Worm (Caenorhabditis elegans) whole organism, mixed stage, embryonic: ENCODE results near the gene ceh-57.

Experiments
- M03D4.4 ChIP-seq: sonication (generic microtip); optimal IDR thresholded peaks from 2 replicates; lab custom pipeline; 2017; ENCODE audit warnings: mild to moderate bottlenecking, missing genetic modification characterization, missing compliant biosample characterization
- bed-3 ChIP-seq: fragments of 200-800 bp; sonication (Bioruptor generic); optimal IDR thresholded peaks from 3 replicates; lab custom pipeline; 2018; ENCODE audit warnings: mild to moderate bottlenecking, missing genetic modification characterization, moderate library complexity, missing compliant biosample characterization
- blmp-1 ChIP-seq: fragments of 150-350 bp; optimal IDR thresholded peaks from 2 replicates; lab custom pipeline; 2014; ENCODE audit warnings: missing biosample characterization, missing genetic modification characterization
- ces-1 ChIP-seq: fragments of 150-350 bp; optimal IDR thresholded peaks from 2 replicates; lab custom pipeline; 2014; ENCODE audit warnings: missing biosample characterization, missing genetic modification reagents, missing genetic modification characterization
- cnd-1 ChIP-seq: fragments of 200-800 bp; sonication (Bioruptor generic); optimal IDR thresholded peaks from 2 replicates; lab custom pipeline; 2018; ENCODE audit warnings: mild to moderate bottlenecking, missing genetic modification characterization, missing compliant biosample characterization
- drap-1 ChIP-seq: fragments of 200-800 bp; sonication (Bioruptor generic); optimal IDR thresholded peaks from 3 replicates; lab custom pipeline; 2018; ENCODE audit warnings: mild to moderate bottlenecking, missing genetic modification characterization, missing compliant biosample characterization
- elt-1 ChIP-seq: sonication (generic microtip); optimal IDR thresholded peaks from 2 replicates; lab custom pipeline; 2017; ENCODE audit warnings: missing genetic modification characterization, mild to moderate bottlenecking, missing compliant biosample characterization, antibody characterized with exemption, moderate library complexity, borderline replicate concordance; ENCODE audit not compliant: insufficient read depth
- elt-3 ChIP-seq: fragments of 150-350 bp; optimal IDR thresholded peaks from 2 replicates; lab custom pipeline; 2014; ENCODE audit warnings: missing biosample characterization, missing genetic modification characterization
- flh-1 ChIP-seq: fragments of 200-800 bp; sonication (Bioruptor generic); optimal IDR thresholded peaks from 2 replicates; lab custom pipeline; 2018; ENCODE audit warnings: mild to moderate bottlenecking, missing genetic modification characterization, moderate library complexity, missing compliant biosample characterization
- ham-2 ChIP-seq: fragments of 200-800 bp; sonication (Bioruptor generic); optimal IDR thresholded peaks from 2 replicates; lab custom pipeline; 2018; ENCODE audit warnings: mild to moderate bottlenecking, missing genetic modification characterization, missing compliant biosample characterization
- hlh-1 ChIP-seq: fragments of 150-350 bp; optimal IDR thresholded peaks from 2 replicates; lab custom pipeline; 2014; ENCODE audit warnings: missing biosample characterization, missing genetic modification reagents, missing genetic modification characterization
- lin-13 ChIP-seq: fragments of 150-350 bp; optimal IDR thresholded peaks from 2 replicates; lab custom pipeline; 2014; ENCODE audit warnings: missing biosample characterization, missing genetic modification characterization
- lin-32 ChIP-seq: fragments of 200-800 bp; sonication (Bioruptor generic); optimal IDR thresholded peaks from 2 replicates; lab custom pipeline; 2018; ENCODE audit warnings: mild to moderate bottlenecking, missing genetic modification characterization, missing compliant biosample characterization
- lsy-2 ChIP-seq: fragments of 150-350 bp; optimal IDR thresholded peaks from 2 replicates; lab custom pipeline; 2014; ENCODE audit warnings: missing biosample characterization, missing genetic modification characterization
- nhr-12 ChIP-seq: fragments of 150-350 bp; optimal IDR thresholded peaks from 2 replicates; lab custom pipeline; 2014; ENCODE audit warnings: missing biosample characterization, missing genetic modification characterization
- nhr-237 ChIP-seq: fragments of 150-350 bp; optimal IDR thresholded peaks from 2 replicates; lab custom pipeline; 2014; ENCODE audit warnings: missing biosample characterization, missing genetic modification characterization
- nhr-28 ChIP-seq: fragments of 150-350 bp; optimal IDR thresholded peaks from 2 replicates; lab custom pipeline; 2014; ENCODE audit warnings: missing biosample characterization, missing genetic modification characterization
- nhr-76 ChIP-seq: sonication (generic microtip); optimal IDR thresholded peaks from 2 replicates; lab custom pipeline; 2017; ENCODE audit warnings: missing biosample characterization, missing genetic modification characterization
- pha-4 ChIP-seq: fragments of 150-350 bp; optimal IDR thresholded peaks from 2 replicates; lab custom pipeline; 2018; ENCODE audit warnings: missing biosample characterization, missing genetic modification reagents, missing genetic modification characterization
- sem-2 ChIP-seq: fragments of 200-800 bp; sonication (Bioruptor generic); optimal IDR thresholded peaks from 2 replicates; lab custom pipeline; 2018; ENCODE audit warnings: mild to moderate bottlenecking, missing genetic modification characterization, missing compliant biosample characterization
- snpc-4 ChIP-seq: fragments of 150-350 bp; optimal IDR thresholded peaks from 2 replicates; lab custom pipeline; 2014; ENCODE audit warnings: missing biosample characterization, missing genetic modification characterization
- sptf-1 ChIP-seq: sonication (generic microtip); optimal IDR thresholded peaks from 2 replicates; lab custom pipeline; 2017; ENCODE audit warnings: mild to moderate bottlenecking, missing genetic modification characterization, moderate library complexity, missing compliant biosample characterization
- tbx-8 ChIP-seq: fragments of 200-800 bp; sonication (Bioruptor generic); optimal IDR thresholded peaks from 2 replicates; lab custom pipeline; 2018; ENCODE audit warnings: mild to moderate bottlenecking, missing genetic modification characterization, moderate library complexity, missing compliant biosample characterization
- unc-39 ChIP-seq: fragments of 150-350 bp; optimal IDR thresholded peaks from 2 replicates; lab custom pipeline; 2014; ENCODE audit warnings: missing biosample characterization, missing genetic modification characterization
- zip-8 ChIP-seq: fragments of 150-350 bp; optimal IDR thresholded peaks from 2 replicates; lab custom pipeline; 2014; ENCODE audit warnings: missing biosample characterization, missing genetic modification characterization
- ztf-11 ChIP-seq: fragments of 150-350 bp; optimal IDR thresholded peaks from 2 replicates; lab custom pipeline; 2014; ENCODE audit warnings: missing biosample characterization, missing genetic modification characterization

ceh-57 gene

DNA sequence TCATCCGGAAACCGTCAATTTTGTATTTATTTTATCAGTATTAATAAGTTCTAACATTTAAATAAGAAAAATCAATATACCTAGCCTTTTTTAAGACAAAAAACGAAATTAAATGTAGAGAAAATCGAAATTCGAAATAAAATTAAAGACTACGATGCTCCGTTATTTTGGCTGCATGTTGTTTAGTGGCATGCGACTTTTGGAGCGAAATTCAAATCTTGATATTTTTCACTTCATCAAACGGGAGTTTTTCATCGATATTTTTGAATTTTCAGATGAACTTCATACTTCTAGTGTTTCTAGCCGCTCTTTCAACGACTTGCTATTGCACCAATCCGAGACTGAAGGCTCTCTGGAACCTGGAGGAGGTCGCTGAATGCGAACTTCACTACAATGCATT is 16.6 kb downstream of the ceh-57 start, which contains the start of gene C07E3.9:
Gene C07E3.9, plus strand, starts transcription at position 270 of the 400 bp plus-strand sequence.
- TF ChIP-seq pha-4 (tag; lab: Kevin White, UChicago) (no peak), ces-1 (peak; percentile 87), nhr-28 (tag; lab: Kevin White, UChicago) (no peak), lsy-2 (peak; percentile 56), elt-1 (tag; lab: Kevin White, UChicago) (no peak), nhr-12 (tag; lab: Kevin White, UChicago) (no peak), zip-8 (tag; lab: Kevin White, UChicago) (no peak), lin-32 (GFP tag; lab: Kevin White, UChicago) (no peak), sem-2 (GFP tag; lab: Kevin White, UChicago) (no peak), hlh-1 (tag; lab: Kevin White, UChicago) (no peak), nhr-237 (peak; percentile 40), tbx-8 (GFP tag; lab: Kevin White, UChicago) (no peak), bed-3 (no peak), nhr-76 (tag; lab: Kevin White, UChicago) (no peak)

ce11 chrII:10349915-10350314 is 17.2 kb downstream of the ceh-57 start, which contains the start of gene stip-1:
TSS of gene stip-1 (minus strand) at chrII:10350012.
- TF ChIP-seq ztf-11 (tag; lab: Kevin White, UChicago) (no peak), snpc-4 (tag; lab: Kevin White, UChicago) (no peak)
- TF ChIP-seq, all 35 proteins: peak for 0

DNA sequence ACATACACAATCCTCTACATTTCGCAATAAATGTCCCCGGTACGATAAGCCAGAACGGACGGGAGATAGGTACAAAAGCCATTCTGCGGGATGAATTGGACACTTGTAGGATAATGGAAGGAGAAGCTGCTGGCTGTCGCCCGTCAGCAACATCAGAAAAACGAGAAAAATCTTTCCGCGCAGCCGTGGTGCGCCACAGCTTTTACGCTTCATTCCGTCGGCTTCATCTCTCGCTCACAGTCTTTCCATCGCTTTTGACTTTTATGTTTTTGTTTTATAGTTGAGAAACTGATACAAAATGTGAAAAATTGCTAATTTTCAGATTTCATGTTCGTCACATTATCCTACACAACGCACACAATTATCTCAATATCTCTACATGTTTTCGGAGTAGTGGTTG is 21.0 kb downstream of the ceh-57 start, which contains the start of gene C07E3.10:
Gene C07E3.10, plus strand, starts transcription at position 301 of the 400 bp plus-strand sequence.
- no peak for TF ChIP-seq snpc-4 (tag; lab: Kevin White, UChicago)
- no peak for TF ChIP-seq sem-2 (GFP tag; lab: Kevin White, UChicago)
- TF ChIP-seq flh-1: no peak
- no peak for TF ChIP-seq hlh-1 (tag; lab: Kevin White, UChicago)
- TF ChIP-seq M03D4.4: no peak
- no peak for TF ChIP-seq blmp-1 (tag; lab: Kevin White, UChicago)
- no peak for TF ChIP-seq ztf-11 (tag; lab: Kevin White, UChicago)
- no peak for TF ChIP-seq nhr-28 (tag; lab: Kevin White, UChicago)
- TF ChIP-seq unc-39 (tag; lab: Kevin White, UChicago): no peak
- TF ChIP-seq nhr-12 (tag; lab: Kevin White, UChicago): no peak
- no peak for TF ChIP-seq elt-1 (tag; lab: Kevin White, UChicago)
- TF ChIP-seq tbx-8 (GFP tag; lab: Kevin White, UChicago): no peak

- no peak for TF ChIP-seq lin-32 (GFP tag; lab: Kevin White, UChicago)
- TF ChIP-seq unc-39 (tag; lab: Kevin White, UChicago): no peak
Measured at ce11 chrII:10345012-10345411, 22.1 kb downstream of the ceh-57 start, which contains the start of gene pro-2. TSS of gene pro-2 (minus strand) at chrII:10345112.

DNA sequence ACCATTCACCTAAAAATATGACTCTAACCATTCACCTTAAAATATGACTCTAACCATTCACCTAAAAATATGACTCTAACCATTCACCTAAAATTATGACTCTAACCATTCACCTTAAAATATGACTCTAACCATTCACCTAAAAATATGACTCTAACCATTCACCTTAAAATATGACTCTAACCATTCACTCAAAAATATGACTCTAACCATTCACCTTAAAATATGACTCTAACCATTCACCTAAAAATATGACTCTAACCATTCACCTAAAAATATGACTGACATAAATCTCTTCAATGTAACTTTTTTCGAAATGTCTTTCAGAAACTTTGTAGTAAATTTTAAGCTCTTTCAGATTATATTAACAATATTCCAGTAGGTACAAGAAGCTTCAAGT is 30.9 kb downstream of the ceh-57 start:
- peak; percentile 58 for TF ChIP-seq sptf-1 (tag; lab: Kevin White, UChicago)

ce11 chrII:10329754-10330153 is 37.3 kb downstream of the ceh-57 start:
- TF ChIP-seq nhr-28 (tag; lab: Kevin White, UChicago): no peak
- no peak for TF ChIP-seq ham-2
- TF ChIP-seq pha-4 (tag; lab: Kevin White, UChicago): no peak
- no peak for TF ChIP-seq lin-13 (tag; lab: Kevin White, UChicago)
- TF ChIP-seq M03D4.4: no peak
- no peak for TF ChIP-seq lsy-2
- no peak for TF ChIP-seq nhr-76 (tag; lab: Kevin White, UChicago)
- no peak for TF ChIP-seq unc-39 (tag; lab: Kevin White, UChicago)
- TF ChIP-seq elt-1 (tag; lab: Kevin White, UChicago): no peak
- no peak for TF ChIP-seq ces-1
- TF ChIP-seq cnd-1 (tag; lab: Kevin White, UChicago): no peak
- TF ChIP-seq drap-1 (GFP tag; lab: Kevin White, UChicago): no peak
- no peak for TF ChIP-seq hlh-1 (tag; lab: Kevin White, UChicago)
- TF ChIP-seq tbx-8 (GFP tag; lab: Kevin White, UChicago): no peak

DNA sequence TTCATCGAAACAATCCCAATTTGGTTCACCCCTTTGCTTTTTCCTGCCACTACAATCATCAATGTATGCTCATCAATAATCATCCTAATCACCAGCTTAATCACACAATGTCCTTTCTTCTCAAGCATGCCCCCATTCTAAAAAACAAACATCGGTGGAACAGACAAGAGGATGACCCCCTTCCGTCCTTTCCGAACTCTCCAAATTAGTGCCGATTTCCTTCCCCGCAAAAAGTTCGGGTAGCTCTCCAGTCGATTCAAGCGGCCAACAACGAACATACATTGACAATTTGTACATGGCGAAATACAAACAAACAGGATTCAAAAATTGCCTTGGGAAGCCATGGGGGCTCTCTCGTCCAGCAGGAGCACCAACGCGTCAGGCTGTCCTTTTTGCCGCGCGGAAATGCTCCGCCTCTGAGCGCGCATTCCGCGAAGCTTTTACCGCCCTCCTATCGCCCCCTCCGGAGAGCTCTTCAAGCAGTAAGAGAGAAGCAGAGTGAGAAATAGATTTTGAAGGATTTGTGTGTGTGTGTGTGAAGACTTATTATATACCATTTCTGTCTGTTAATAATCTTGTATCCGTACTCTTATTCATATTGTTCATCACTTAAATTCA is 41.4 kb downstream of the ceh-57 start, which contains the start of gene appg-1:
Gene appg-1, plus strand, starts transcription at position 427 of the 618 bp plus-strand sequence.
- no peak for TF ChIP-seq unc-39 (tag; lab: Kevin White, UChicago)
- TF ChIP-seq elt-3: no peak
